Worm (Caenorhabditis elegans) whole organism, young adult: Measurements from ENCODE around the gene Y41C4A.8.
A peak's percentile ranks its signal among the peaks of the same experiment; 100 is the strongest.

Experiments used
- B0336.3 ChIP-seq: fragments of 200-800 bp; sonication (Bioruptor generic); IDR thresholded peaks from 2 replicates; pipeline ENCODE4 v1.3.6; 2022; ENCODE audit warnings: missing genetic modification characterization, missing compliant biosample characterization
- C17E4.6 ChIP-seq: fragments of 200-800 bp; sonication (Bioruptor generic); IDR thresholded peaks from 2 replicates; pipeline ENCODE4 v1.3.6; 2022; ENCODE audit warnings: missing genetic modification reagents, missing genetic modification characterization, missing compliant biosample characterization
- F33H1.4 ChIP-seq: fragments of 200-800 bp; sonication (Bioruptor generic); IDR thresholded peaks from 2 replicates; pipeline ENCODE4 v1.3.6; 2022; ENCODE audit warnings: missing genetic modification reagents, missing genetic modification characterization, missing compliant biosample characterization
- F49E8.2 ChIP-seq: sonication (generic microtip); optimal IDR thresholded peaks from 3 replicates; lab custom pipeline; 2017; ENCODE audit warnings: missing genetic modification characterization, mild to moderate bottlenecking, missing compliant biosample characterization, antibody characterized with exemption, moderate library complexity; ENCODE audit not compliant: insufficient read depth
- K11D2.4 ChIP-seq: fragments of 200-800 bp; sonication (Bioruptor generic); IDR thresholded peaks from 2 replicates; pipeline ENCODE4 v1.3.6; 2022; ENCODE audit warnings: missing genetic modification reagents, missing genetic modification characterization, missing compliant biosample characterization
- T07F8.4 ChIP-seq: sonication (generic microtip); optimal IDR thresholded peaks from 2 replicates; lab custom pipeline; 2016; ENCODE audit warnings: mild to moderate bottlenecking, missing genetic modification characterization, moderate library complexity, missing compliant biosample characterization
- T26A5.8 ChIP-seq: sonication (generic microtip); optimal IDR thresholded peaks from 2 replicates; lab custom pipeline; 2016; ENCODE audit warnings: missing genetic modification characterization, missing compliant biosample characterization
- Y95B8A.8 ChIP-seq: fragments of 200-800 bp; sonication (Bioruptor generic); IDR thresholded peaks from 2 replicates; pipeline ENCODE4 v1.3.6; 2022; ENCODE audit warnings: missing genetic modification reagents, missing genetic modification characterization, missing compliant biosample characterization
- ZK185.1 ChIP-seq: sonication (generic microtip); optimal IDR thresholded peaks from 2 replicates; lab custom pipeline; 2016; ENCODE audit warnings: mild to moderate bottlenecking, missing genetic modification characterization, missing compliant biosample characterization; ENCODE audit not compliant: poor library complexity, severe bottlenecking
- aptf-3 ChIP-seq: fragments of 200-800 bp; sonication (Bioruptor generic); IDR thresholded peaks from 2 replicates; pipeline ENCODE4 v1.3.6; 2022; ENCODE audit warnings: missing genetic modification characterization, missing compliant biosample characterization
- athp-1 ChIP-seq: sonication (generic microtip); optimal IDR thresholded peaks from 2 replicates; lab custom pipeline; 2017; ENCODE audit warnings: mild to moderate bottlenecking, missing genetic modification characterization, missing compliant biosample characterization
- cebp-2 ChIP-seq: fragments of 200-800 bp; sonication (Bioruptor generic); IDR thresholded peaks from 2 replicates; pipeline ENCODE4 v1.3.6; 2022; ENCODE audit warnings: missing genetic modification characterization, missing compliant biosample characterization
- ceh-100 ChIP-seq: fragments of 200-800 bp; sonication (Bioruptor generic); IDR thresholded peaks from 2 replicates; pipeline ENCODE4 v1.3.6; 2022; ENCODE audit warnings: missing genetic modification reagents, missing genetic modification characterization, missing compliant biosample characterization
- ceh-79 ChIP-seq: sonication (generic microtip); optimal IDR thresholded peaks from 2 replicates; lab custom pipeline; 2017; ENCODE audit warnings: mild to moderate bottlenecking, missing genetic modification characterization, missing compliant biosample characterization
- chd-7 ChIP-seq: sonication (generic microtip); optimal IDR thresholded peaks from 2 replicates; lab custom pipeline; 2016; ENCODE audit warnings: mild to moderate bottlenecking, missing genetic modification characterization, moderate library complexity, missing compliant biosample characterization
- dox-1 ChIP-seq: fragments of 200-800 bp; sonication (Bioruptor generic); IDR thresholded peaks from 2 replicates; pipeline ENCODE4 v1.3.6; 2022; ENCODE audit warnings: missing genetic modification reagents, missing genetic modification characterization, missing compliant biosample characterization
- dpff-1 ChIP-seq: sonication (generic microtip); optimal IDR thresholded peaks from 2 replicates; lab custom pipeline; 2017; ENCODE audit warnings: mild to moderate bottlenecking, missing genetic modification characterization, missing compliant biosample characterization
- dpl-1 ChIP-seq: fragments of 150-350 bp; optimal IDR thresholded peaks from 2 replicates; lab custom pipeline; 2014; ENCODE audit warnings: missing biosample characterization, missing genetic modification reagents, missing genetic modification characterization
- egl-44 ChIP-seq: fragments of 200-800 bp; sonication (Bioruptor generic); IDR thresholded peaks from 2 replicates; pipeline ENCODE4 v1.3.6; 2022; ENCODE audit warnings: missing genetic modification reagents, missing genetic modification characterization, missing compliant biosample characterization
- egrh-3 ChIP-seq: fragments of 200-800 bp; sonication (Bioruptor generic); IDR thresholded peaks from 2 replicates; pipeline ENCODE4 v1.3.6; 2022; ENCODE audit warnings: missing genetic modification reagents, missing genetic modification characterization, missing compliant biosample characterization
- ekl-4 ChIP-seq: fragments of 200-800 bp; sonication (Bioruptor generic); IDR thresholded peaks from 2 replicates; pipeline ENCODE4 v1.3.6; 2022; ENCODE audit warnings: missing genetic modification reagents, missing genetic modification characterization, missing compliant biosample characterization
- him-1 ChIP-seq: sonication (generic microtip); optimal IDR thresholded peaks from 2 replicates; lab custom pipeline; 2016; ENCODE audit warnings: missing genotype, missing genetic modification reagents, missing genetic modification characterization, missing compliant biosample characterization
- hlh-26 ChIP-seq: fragments of 200-800 bp; sonication (Bioruptor generic); conservative IDR thresholded peaks from 2 replicates; pipeline ENCODE4 v1.3.6; 2022; ENCODE audit warnings: missing genetic modification reagents, missing genetic modification characterization, missing compliant biosample characterization
- hmg-1.2 ChIP-seq: fragments of 200-800 bp; sonication (Bioruptor generic); IDR thresholded peaks from 2 replicates; pipeline ENCODE4 v1.3.6; 2022; ENCODE audit warnings: missing genetic modification reagents, missing genetic modification characterization, missing compliant biosample characterization
- let-526 ChIP-seq: fragments of 200-800 bp; sonication (Bioruptor generic); IDR thresholded peaks from 2 replicates; pipeline ENCODE4 v1.3.6; 2022; ENCODE audit warnings: missing genetic modification reagents, missing genetic modification characterization, missing compliant biosample characterization
- let-607 ChIP-seq, 2 experiments: fragments of 200-800 bp in 1 of 2; sonication (Bioruptor generic) in 1 of 2; sonication (generic microtip) in 1 of 2; optimal IDR thresholded peaks; 2 replicates each; lab custom pipeline; 2016 to 2018; ENCODE audit warnings: mild to moderate bottlenecking in 2 of 2, missing compliant biosample characterization in 2 of 2, missing genetic modification characterization in 2 of 2, moderate library complexity in 2 of 2, missing genotype in 1 of 2
- lin-35 ChIP-seq, 3 experiments: fragments of 150-350 bp in 2 of 3; sonication (generic microtip) in 1 of 3; optimal IDR thresholded peaks; 2 replicates each; lab custom pipeline; 2014 to 2018; ENCODE audit warnings: missing biosample characterization in 3 of 3, missing genetic modification characterization in 3 of 3, missing genetic modification reagents in 3 of 3
- lin-40 ChIP-seq: sonication (generic microtip); optimal IDR thresholded peaks from 2 replicates; lab custom pipeline; 2016; ENCODE audit warnings: missing genetic modification characterization, mild to moderate bottlenecking, missing compliant biosample characterization, missing genotype, missing genetic modification reagents
- lir-1 ChIP-seq: fragments of 200-800 bp; sonication (Bioruptor generic); conservative IDR thresholded peaks from 2 replicates; pipeline ENCODE4 v1.3.6; 2022; ENCODE audit warnings: missing genetic modification reagents, missing genetic modification characterization, missing compliant biosample characterization
- mcd-1 ChIP-seq: fragments of 200-800 bp; sonication (Bioruptor generic); IDR thresholded peaks from 2 replicates; pipeline ENCODE4 v1.3.6; 2022; ENCODE audit warnings: missing genetic modification reagents, missing genetic modification characterization, missing compliant biosample characterization
- mel-28 ChIP-seq: sonication (generic microtip); optimal IDR thresholded peaks from 2 replicates; lab custom pipeline; 2016; ENCODE audit warnings: borderline replicate concordance, mild to moderate bottlenecking, missing genetic modification characterization, missing compliant biosample characterization
- mes-4 ChIP-seq: sonication (generic microtip); optimal IDR thresholded peaks from 2 replicates; lab custom pipeline; 2016; ENCODE audit warnings: missing genotype, missing genetic modification characterization, missing compliant biosample characterization
- mxl-1 ChIP-seq: sonication (generic microtip); optimal IDR thresholded peaks from 2 replicates; lab custom pipeline; 2016; ENCODE audit warnings: missing genetic modification characterization, missing compliant biosample characterization
- rec-8 ChIP-seq, 2 experiments: sonication (generic microtip); optimal IDR thresholded peaks; 2 replicates each; lab custom pipeline; 2016; ENCODE audit warnings: mild to moderate bottlenecking in 2 of 2, missing genetic modification characterization in 2 of 2, missing genetic modification reagents in 2 of 2, missing genotype in 2 of 2, missing biosample characterization in 1 of 2, missing compliant biosample characterization in 1 of 2, moderate library complexity in 1 of 2
- sea-2 ChIP-seq: fragments of 200-800 bp; sonication (Bioruptor generic); IDR thresholded peaks from 2 replicates; pipeline ENCODE4 v1.3.6; 2022; ENCODE audit warnings: missing genetic modification characterization, missing compliant biosample characterization
- snpc-1.1 ChIP-seq: sonication (generic microtip); optimal IDR thresholded peaks from 2 replicates; lab custom pipeline; 2017; ENCODE audit warnings: missing genetic modification characterization, mild to moderate bottlenecking, missing compliant biosample characterization, antibody characterized with exemption, moderate library complexity, missing genotype, missing genetic modification reagents; ENCODE audit not compliant: insufficient read depth
- snpc-1.3 ChIP-seq: sonication (generic microtip); optimal IDR thresholded peaks from 2 replicates; lab custom pipeline; 2017; ENCODE audit warnings: missing genetic modification characterization, mild to moderate bottlenecking, missing compliant biosample characterization, antibody characterized with exemption, moderate library complexity, missing genotype, missing genetic modification reagents; ENCODE audit not compliant: insufficient read depth
- snpc-3.4 ChIP-seq: sonication (generic microtip); optimal IDR thresholded peaks from 2 replicates; lab custom pipeline; 2017; ENCODE audit warnings: missing genetic modification characterization, mild to moderate bottlenecking, missing compliant biosample characterization, antibody characterized with exemption, moderate library complexity, missing genotype, missing genetic modification reagents
- snpc-4 ChIP-seq, 5 experiments: fragments of 150-350 bp in 1 of 5; sonication (generic microtip) in 4 of 5; optimal IDR thresholded peaks; 2 replicates each; lab custom pipeline; 2014 to 2018; ENCODE audit warnings: missing genetic modification characterization in 5 of 5, missing biosample characterization in 3 of 5, antibody characterized with exemption in 2 of 5, mild to moderate bottlenecking in 2 of 5, missing compliant biosample characterization in 2 of 5, missing genotype in 2 of 5, moderate library complexity in 2 of 5, missing genetic modification reagents in 1 of 5
- sptf-2 ChIP-seq: fragments of 200-800 bp; sonication (Bioruptor generic); optimal IDR thresholded peaks from 2 replicates; lab custom pipeline; 2018; ENCODE audit warnings: mild to moderate bottlenecking, missing genetic modification characterization, missing compliant biosample characterization
- tbp1 ChIP-seq: fragments of 200-800 bp; sonication (Bioruptor generic); optimal IDR thresholded peaks from 2 replicates; lab custom pipeline; 2018; ENCODE audit warnings: mild to moderate bottlenecking, missing genetic modification characterization, missing compliant biosample characterization
- tlf-1 ChIP-seq: fragments of 200-800 bp; sonication (Bioruptor generic); optimal IDR thresholded peaks from 2 replicates; lab custom pipeline; 2018; ENCODE audit warnings: mild to moderate bottlenecking, missing genetic modification characterization, missing compliant biosample characterization
- unc-130 ChIP-seq: sonication (generic microtip); optimal IDR thresholded peaks from 2 replicates; lab custom pipeline; 2016; ENCODE audit warnings: missing genetic modification reagents, missing genetic modification characterization, missing compliant biosample characterization
- ztf-28 ChIP-seq: fragments of 200-800 bp; sonication (Bioruptor generic); IDR thresholded peaks from 2 replicates; pipeline ENCODE4 v1.3.6; 2022; ENCODE audit warnings: missing genetic modification reagents, missing genetic modification characterization, missing compliant biosample characterization
- ztf-3 ChIP-seq: fragments of 200-800 bp; sonication (Bioruptor generic); optimal IDR thresholded peaks from 2 replicates; lab custom pipeline; 2018; ENCODE audit warnings: mild to moderate bottlenecking, missing genetic modification characterization, missing compliant biosample characterization

Y41C4A.8 gene

ce11 chrIII:11750232-11750631 is 41.6 kb upstream of the Y41C4A.8 start:
- TF ChIP-seq K11D2.4 (GFP tag; lab: Robert Waterston, UW) (0 out of 2 replicates have a peak, but pooled peaks have one; percentile 21), F33H1.4 (GFP tag; lab: Robert Waterston, UW) (no peak)

ce11 chrIII:11746718-11747117 is 38.1 kb upstream of the Y41C4A.8 start, which contains the start of gene mrt-2:
Gene mrt-2 (plus strand): TSS chrIII:11746766.
- peak; percentile 32 for TF ChIP-seq him-1
- no peak for TF ChIP-seq tlf-1 (GFP tag; lab: Kevin White, UChicago)
- TF ChIP-seq rec-8 (tag; optimal IDR thresholded peaks at IDR 0.05; lab: Kevin White, UChicago), result peak in 1 of 2 experiments; percentile 18
- TF ChIP-seq snpc-1.3 (tag; lab: Kevin White, UChicago), result no peak
- TF ChIP-seq ztf-28 (GFP tag; lab: Robert Waterston, UW), result no peak
- no peak for TF ChIP-seq dox-1 (GFP tag; lab: Robert Waterston, UW)
- TF ChIP-seq aptf-3 (GFP tag; lab: Robert Waterston, UW), result no peak
- peak; percentile 80 for TF ChIP-seq mcd-1
- no peak for TF ChIP-seq ekl-4
- TF ChIP-seq ceh-100 (GFP tag; lab: Robert Waterston, UW), result peak; percentile 57; the same call in 1 of the 2 replicates
- no peak for TF ChIP-seq ztf-3 (GFP tag; lab: Kevin White, UChicago)
- TF ChIP-seq K11D2.4 (GFP tag; lab: Robert Waterston, UW), result no peak
- no peak for TF ChIP-seq cebp-2 (GFP tag; lab: Robert Waterston, UW)
- no peak for TF ChIP-seq mes-4 (tag; lab: Kevin White, UChicago)
- TF ChIP-seq B0336.3 (GFP tag; lab: Robert Waterston, UW), result peak; percentile 22; the same call in 1 of the 2 replicates
- TF ChIP-seq lin-35 (GFP tag; optimal IDR thresholded peaks at IDR 0.05; lab: Kevin White, UChicago), result peak in 2 of 3 experiments; percentile 35 to 86
- TF ChIP-seq lin-40 (tag; lab: Kevin White, UChicago), result peak; percentile 78
- TF ChIP-seq unc-130 (GFP tag; lab: Kevin White, UChicago), result peak; percentile 73
- TF ChIP-seq mxl-1 (tag; lab: Kevin White, UChicago), result no peak
- no peak for TF ChIP-seq ZK185.1 (tag; lab: Kevin White, UChicago)
- no peak for TF ChIP-seq egl-44 (GFP tag; lab: Robert Waterston, UW)
- TF ChIP-seq let-607 (tag; optimal IDR thresholded peaks at IDR 0.05; lab: Kevin White, UChicago), result peak in 1 of 2 experiments; percentile 46
- TF ChIP-seq hlh-26, result no peak
- TF ChIP-seq snpc-1.1 (tag; lab: Kevin White, UChicago), result no peak
- peak; percentile 55 for TF ChIP-seq dpl-1 (GFP tag; lab: Kevin White, UChicago)
- TF ChIP-seq sptf-2, result no peak
- no peak for TF ChIP-seq mel-28
- peak; percentile 74 for TF ChIP-seq lir-1
- no peak for TF ChIP-seq chd-7
- no peak for TF ChIP-seq Y95B8A.8
- TF ChIP-seq T07F8.4 (tag; lab: Kevin White, UChicago), result no peak
- no peak for TF ChIP-seq egrh-3 (GFP tag; lab: Robert Waterston, UW)
- no peak for TF ChIP-seq sea-2 (GFP tag; lab: Robert Waterston, UW)
- TF ChIP-seq F49E8.2 (tag; lab: Kevin White, UChicago), result no peak
- TF ChIP-seq dpff-1 (tag; lab: Kevin White, UChicago), result no peak
- TF ChIP-seq snpc-3.4, result no peak
- no peak for TF ChIP-seq T26A5.8 (tag; lab: Kevin White, UChicago)
- no peak for TF ChIP-seq hmg-1.2
- TF ChIP-seq tbp1 (GFP tag; lab: Kevin White, UChicago), result no peak
- no peak for TF ChIP-seq snpc-4 (GFP tag; optimal IDR thresholded peaks at IDR 0.05; lab: Kevin White, UChicago)
- TF ChIP-seq snpc-4 (tag; optimal IDR thresholded peaks at IDR 0.05; lab: Kevin White, UChicago), result peak in 1 of 4 experiments; percentile 21
- no peak for TF ChIP-seq C17E4.6
- no peak for TF ChIP-seq ceh-79 (tag; lab: Kevin White, UChicago)
- TF ChIP-seq let-526, result no peak
- TF ChIP-seq athp-1 (tag; lab: Kevin White, UChicago), result no peak
